Worm (Caenorhabditis elegans) whole organism, L1 larva: Measurements from ENCODE around the gene D1014.13.

Experiments
- aly-2 ChIP-seq: fragments of 150-350 bp; optimal IDR thresholded peaks from 2 replicates; lab custom pipeline; 2014; ENCODE audit warnings: missing biosample characterization, missing genetic modification characterization
- ama-1 ChIP-seq: fragments of 150-350 bp; optimal IDR thresholded peaks from 2 replicates; lab custom pipeline; 2014
- ceh-82 ChIP-seq, 3 experiments: fragments of 150-350 bp in 1 of 3; sonication (generic microtip) in 2 of 3; optimal IDR thresholded peaks; 2 replicates each; lab custom pipeline; 2014 to 2017; ENCODE audit warnings: missing biosample characterization in 3 of 3, missing genetic modification characterization in 3 of 3
- elt-2 ChIP-seq: sonication (generic microtip); optimal IDR thresholded peaks from 2 replicates; lab custom pipeline; 2016; ENCODE audit warnings: missing genetic modification characterization, mild to moderate bottlenecking, inconsistent platforms, missing compliant biosample characterization, missing genetic modification reagents
- lin-15B ChIP-seq: fragments of 150-350 bp; sonication (generic microtip); optimal IDR thresholded peaks from 3 replicates; lab custom pipeline; 2014; ENCODE audit warnings: missing biosample characterization, missing genetic modification characterization
- mdl-1 ChIP-seq, 2 experiments: fragments of 150-350 bp; optimal IDR thresholded peaks; 2 replicates each; lab custom pipeline; 2014 to 2017; ENCODE audit warnings: missing biosample characterization in 2 of 2, missing genetic modification characterization in 2 of 2, inconsistent platforms in 1 of 2
- mep-1 ChIP-seq: fragments of 150-350 bp; optimal IDR thresholded peaks from 2 replicates; lab custom pipeline; 2014; ENCODE audit warnings: missing biosample characterization, missing genetic modification characterization
- nhr-28 ChIP-seq: fragments of 150-350 bp; optimal IDR thresholded peaks from 2 replicates; lab custom pipeline; 2014; ENCODE audit warnings: missing biosample characterization, missing genetic modification characterization
- nhr-85 ChIP-seq: sonication (generic microtip); peaks from one replicate; lab custom pipeline; 2016; ENCODE audit warnings: missing genetic modification characterization, inconsistent platforms, missing compliant biosample characterization
- unc-86 ChIP-seq: sonication (generic microtip); optimal IDR thresholded peaks from 2 replicates; lab custom pipeline; 2016; ENCODE audit warnings: missing genetic modification characterization, missing compliant biosample characterization
- ztf-4 ChIP-seq: fragments of 150-350 bp; optimal IDR thresholded peaks from 2 replicates; lab custom pipeline; 2014; ENCODE audit warnings: missing biosample characterization, missing genetic modification characterization

DNA sequence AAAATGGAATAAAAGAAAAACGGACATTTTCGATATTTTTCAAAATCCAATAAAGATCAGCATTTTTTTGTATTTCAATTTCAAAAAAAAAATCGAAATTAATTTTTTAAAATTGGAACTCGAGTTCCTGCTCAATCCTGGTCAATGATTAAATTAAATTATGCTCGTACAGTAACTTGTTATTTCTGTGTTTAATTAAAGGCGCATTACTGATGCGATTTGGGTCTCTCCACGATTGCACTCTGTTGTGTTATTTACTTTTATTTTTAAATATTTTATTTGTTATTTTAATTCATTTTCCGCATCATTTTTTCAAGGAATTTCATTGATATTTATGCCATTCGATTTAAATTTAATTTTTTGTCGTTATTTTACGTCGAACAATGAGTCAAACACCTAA lies 32.9 kb downstream of the D1014.13 start:
- TF ChIP-seq aly-2: no peak
- TF ChIP-seq ceh-82 (tag; optimal IDR thresholded peaks at IDR 0.05; lab: Kevin White, UChicago): no peak
- no peak for TF ChIP-seq lin-15B (tag; lab: Kevin White, UChicago)
- TF ChIP-seq elt-2 (tag; lab: Kevin White, UChicago): no peak
- no peak for TF ChIP-seq nhr-28
- no peak for TF ChIP-seq nhr-85 (tag; lab: Kevin White, UChicago)
- no peak for TF ChIP-seq mdl-1 (tag; optimal IDR thresholded peaks at IDR 0.05; lab: Kevin White, UChicago)
- no peak for TF ChIP-seq ztf-4 (tag; lab: Kevin White, UChicago)
- no peak for TF ChIP-seq mep-1 (tag; lab: Kevin White, UChicago)
- TF ChIP-seq ama-1 (lab: Kevin White, UChicago): no peak
- TF ChIP-seq unc-86: no peak
